Fruit fly (Drosophila melanogaster) whole organism, wandering third instar larva: ENCODE results near the gene Ptp69D.

Experiments used
- Abd-B ChIP-seq: fragments of >200 bp; optimal IDR thresholded peaks from 2 replicates; lab custom pipeline; 2017; ENCODE audit warnings: missing biosample characterization, missing genetic modification characterization
- CG9705 ChIP-seq: fragments of 200-800 bp; sonication (Bioruptor generic); optimal IDR thresholded peaks from 2 replicates; lab custom pipeline; 2018; ENCODE audit warnings: missing biosample characterization, mild to moderate bottlenecking, missing genetic modification characterization
- Dfd ChIP-seq: fragments of >200 bp; optimal IDR thresholded peaks from 2 replicates; lab custom pipeline; 2017; ENCODE audit warnings: missing biosample characterization, missing genetic modification characterization
- Dif ChIP-seq: fragments of 200-275, 200-300 bp; sonication (Bioruptor generic); optimal IDR thresholded peaks from 2 replicates; lab custom pipeline; 2018; ENCODE audit warnings: missing biosample characterization, missing genetic modification characterization; ENCODE audit not compliant: partially characterized antibody
- HLH106 ChIP-seq: fragments of 200-800 bp; optimal IDR thresholded peaks from 3 replicates; lab custom pipeline; 2019; ENCODE audit warnings: missing biosample characterization, mild to moderate bottlenecking, missing genetic modification characterization, moderate library complexity
- ey ChIP-seq: fragments of 200-800 bp; sonication (Bioruptor generic); optimal IDR thresholded peaks from 2 replicates; lab custom pipeline; 2016; ENCODE audit warnings: missing biosample characterization, missing genetic modification characterization
- fru ChIP-seq: fragments of 200-800 bp; sonication (Bioruptor generic); optimal IDR thresholded peaks from 3 replicates; lab custom pipeline; 2016; ENCODE audit warnings: missing biosample characterization, mild to moderate bottlenecking, missing genetic modification characterization
- h ChIP-seq: fragments of 200-800 bp; sonication (Bioruptor generic); optimal IDR thresholded peaks from 3 replicates; lab custom pipeline; 2016; ENCODE audit warnings: missing biosample characterization, mild to moderate bottlenecking, missing genetic modification characterization
- rgr ChIP-seq: fragments of 200-800 bp; sonication (Bioruptor generic); optimal IDR thresholded peaks from 3 replicates; lab custom pipeline; 2016; ENCODE audit warnings: missing biosample characterization, mild to moderate bottlenecking, missing genetic modification characterization
- sv ChIP-seq: fragments of 200-800 bp; sonication (Bioruptor generic); optimal IDR thresholded peaks from 3 replicates; lab custom pipeline; 2016; ENCODE audit warnings: missing biosample characterization, missing genetic modification characterization

dm6 chr3L:12701335-12701734 lies 33.4 kb upstream of the Ptp69D start:
- TF ChIP-seq HLH106 (tag; lab: Kevin White, UChicago) = no peak
- TF ChIP-seq ey = no peak
- no peak for TF ChIP-seq CG9705 (GFP tag; lab: Kevin White, UChicago)
- TF ChIP-seq Dfd = no peak
- TF ChIP-seq sv (GFP tag; lab: Kevin White, UChicago) = no peak
- TF ChIP-seq fru = no peak
- no peak for TF ChIP-seq Abd-B
- TF ChIP-seq rgr (GFP tag; lab: Kevin White, UChicago) = no peak
- no peak for TF ChIP-seq h (GFP tag; lab: Kevin White, UChicago)
- TF ChIP-seq Dif (GFP tag; lab: Kevin White, UChicago) = no peak
